Worm (Caenorhabditis elegans) whole organism, L1 larva: ENCODE results near the gene str-209.

Experiments used
- lin-39 ChIP-seq: fragments of 150-350 bp; optimal IDR thresholded peaks from 2 replicates; lab custom pipeline; 2014; ENCODE audit warnings: missing biosample characterization, missing genetic modification reagents, missing genetic modification characterization
- nhr-237 ChIP-seq: fragments of 150-350 bp; optimal IDR thresholded peaks from 2 replicates; lab custom pipeline; 2014; ENCODE audit warnings: missing biosample characterization, missing genetic modification characterization
- nhr-77 ChIP-seq: fragments of 150-350 bp; optimal IDR thresholded peaks from 2 replicates; lab custom pipeline; 2014; ENCODE audit warnings: missing biosample characterization, missing genetic modification characterization

ce11 chrV:4987097-4987496 is 38.4 kb downstream of the str-209 start, which contains the start of gene ncx-8:
- TF ChIP-seq lin-39: no peak
- no peak for TF ChIP-seq nhr-77 (tag; lab: Kevin White, UChicago)
- no peak for TF ChIP-seq nhr-237 (tag; lab: Kevin White, UChicago)
